Worm (Caenorhabditis elegans): ENCODE measurements around the gene rpt-3.

- TF ChIP-seq T22C8.4 (GFP tag; IDR thresholded peaks at IDR 0.05) (no peak), flt-1 (GFP tag; IDR thresholded peaks at IDR 0.05) (no peak), ref-1 (GFP tag; conservative IDR thresholded peaks at IDR 0.05) (no peak), ztf-29 (GFP tag; IDR thresholded peaks at IDR 0.05) (no peak), med-1 (GFP tag; optimal IDR thresholded peaks at IDR 0.05; ENCODE audit: insufficient read depth) (no peak), cog-1 (tag; optimal IDR thresholded peaks at IDR 0.05) (no peak), klf-2 (GFP tag; conservative IDR thresholded peaks at IDR 0.05) (no peak)
Measured at ce11 chrIII:6462610-6463009, 27.0 kb upstream of the rpt-3 start, which contains the start of gene T26A5.8.

Measured in whole organism, midembryonic.